Worm (Caenorhabditis elegans): ENCODE data around the gene clec-75.

ce11 chrIV:3963498-3963897 is 3.0 kb downstream of the clec-75 start:
- no peak for TF ChIP-seq him-1 (tag; optimal IDR thresholded peaks at IDR 0.05)
- no peak for TF ChIP-seq dao-5 (tag; optimal IDR thresholded peaks at IDR 0.05)
- no peak for TF ChIP-seq W03F9.2 (tag; optimal IDR thresholded peaks at IDR 0.05)
